Worm (Caenorhabditis elegans) whole organism, L4 larva: ENCODE results near the gene rad-54.L2.

Experiments used
- egl-27 ChIP-seq: sonication (generic microtip); optimal IDR thresholded peaks from 3 replicates; lab custom pipeline; 2017; ENCODE audit warnings: missing biosample characterization, missing genetic modification reagents, missing genetic modification characterization
- pha-4 ChIP-seq, 2 experiments: fragments of 150-350 bp in 1 of 2; fragments of 200-800 bp in 1 of 2; sonication (Bioruptor generic) in 1 of 2; IDR thresholded peaks in 1 of 2; optimal IDR thresholded peaks in 1 of 2; 2 replicates each; pipeline versions ENCODE4 v1.3.6 to Lab custom; 2014 to 2022; ENCODE audit warnings: missing genetic modification characterization in 2 of 2, missing genetic modification reagents in 2 of 2, missing biosample characterization in 1 of 2, missing compliant biosample characterization in 1 of 2

DNA sequence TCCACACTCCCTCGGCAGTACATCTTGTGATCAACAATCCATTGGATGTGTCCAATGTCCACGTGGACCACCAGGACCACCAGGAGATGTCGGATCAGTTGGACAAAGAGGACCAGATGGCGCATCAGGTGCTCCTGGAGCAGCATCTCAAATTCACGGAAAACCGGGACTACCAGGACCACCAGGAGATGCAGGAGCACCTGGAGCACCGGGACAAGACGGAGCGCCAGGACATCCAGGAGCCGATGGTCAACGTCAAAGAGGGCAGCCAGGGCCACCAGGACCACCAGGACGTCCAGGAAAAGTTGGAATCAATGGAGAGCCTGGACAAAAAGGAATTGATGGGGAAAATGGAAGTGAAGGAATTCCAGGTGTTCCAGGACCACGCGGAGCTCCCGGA, 44.9 kb upstream of the rad-54.L2 start:
- TF ChIP-seq pha-4 (GFP tag; IDR thresholded peaks at IDR 0.05; lab: Robert Waterston, UW) (no peak), pha-4 (tag; optimal IDR thresholded peaks at IDR 0.05; lab: Kevin White, UChicago) (no peak), egl-27 (tag; lab: Kevin White, UChicago) (no peak)
